Fruit fly (Drosophila melanogaster) whole organism, prepupa: Measurements from ENCODE around the gene CG32192.

ENCODE experiments used
- CG10669 ChIP-seq: fragments of 200-800 bp; sonication (Bioruptor generic); optimal IDR thresholded peaks from 3 replicates; lab custom pipeline; 2018; ENCODE audit warnings: missing biosample characterization, mild to moderate bottlenecking, missing genetic modification characterization, moderate library complexity
- CG11294 ChIP-seq: fragments of 200-800 bp; sonication (Bioruptor generic); IDR thresholded peaks from 2 replicates; pipeline ENCODE4 v1.3.6; 2022; ENCODE audit warnings: missing biosample characterization, missing genetic modification characterization
- CG16779 ChIP-seq: fragments of 200-800 bp; sonication (Bioruptor generic); optimal IDR thresholded peaks from 3 replicates; lab custom pipeline; 2017; ENCODE audit warnings: missing biosample characterization, mild to moderate bottlenecking, missing genetic modification characterization
- CG34406 ChIP-seq: fragments of 200-800 bp; sonication (Bioruptor generic); optimal IDR thresholded peaks from 3 replicates; lab custom pipeline; 2016; ENCODE audit warnings: missing biosample characterization, missing genetic modification characterization
- CG3919 ChIP-seq: fragments of 200-800 bp; sonication (Bioruptor generic); optimal IDR thresholded peaks from 3 replicates; lab custom pipeline; 2016; ENCODE audit warnings: missing biosample characterization, missing genetic modification characterization
- CG6792 ChIP-seq: fragments of 200-800 bp; sonication (Bioruptor generic); optimal IDR thresholded peaks from 3 replicates; lab custom pipeline; 2016; ENCODE audit warnings: missing biosample characterization, missing genetic modification characterization
- CG8119 ChIP-seq: fragments of 200-800 bp; sonication (Bioruptor generic); IDR thresholded peaks from 3 replicates; pipeline ENCODE4 v1.3.6; 2022; ENCODE audit warnings: missing biosample characterization, missing genetic modification characterization
- Met ChIP-seq: fragments of 200-800 bp; sonication (Bioruptor generic); optimal IDR thresholded peaks from 3 replicates; lab custom pipeline; 2016; ENCODE audit warnings: missing biosample characterization, missing genetic modification characterization
- OdsH ChIP-seq: fragments of 200-800 bp; sonication (Bioruptor generic); optimal IDR thresholded peaks from 3 replicates; lab custom pipeline; 2016; ENCODE audit warnings: missing biosample characterization, missing genetic modification characterization
- Smox ChIP-seq: fragments of 200-800 bp; sonication (Bioruptor generic); optimal IDR thresholded peaks from 3 replicates; lab custom pipeline; 2016; ENCODE audit warnings: missing biosample characterization, missing genetic modification characterization
- acj6 ChIP-seq: fragments of 200-800 bp; sonication (Bioruptor generic); optimal IDR thresholded peaks from 3 replicates; lab custom pipeline; 2016; ENCODE audit warnings: missing biosample characterization, missing genetic modification characterization
- esn ChIP-seq: fragments of 200-800 bp; sonication (Bioruptor generic); optimal IDR thresholded peaks from 2 replicates; lab custom pipeline; 2016; ENCODE audit warnings: missing biosample characterization, mild to moderate bottlenecking, missing genetic modification characterization, moderate library complexity
- salr ChIP-seq, 2 experiments: fragments of 200-800 bp; sonication (Bioruptor generic); optimal IDR thresholded peaks; 3 replicates each; lab custom pipeline; 2016 to 2018; ENCODE audit warnings: missing biosample characterization in 2 of 2, missing genetic modification characterization in 2 of 2, mild to moderate bottlenecking in 1 of 2
- topi ChIP-seq: fragments of 200-800 bp; sonication (Bioruptor generic); optimal IDR thresholded peaks from 3 replicates; lab custom pipeline; 2016; ENCODE audit warnings: missing biosample characterization, missing genetic modification characterization

DNA sequence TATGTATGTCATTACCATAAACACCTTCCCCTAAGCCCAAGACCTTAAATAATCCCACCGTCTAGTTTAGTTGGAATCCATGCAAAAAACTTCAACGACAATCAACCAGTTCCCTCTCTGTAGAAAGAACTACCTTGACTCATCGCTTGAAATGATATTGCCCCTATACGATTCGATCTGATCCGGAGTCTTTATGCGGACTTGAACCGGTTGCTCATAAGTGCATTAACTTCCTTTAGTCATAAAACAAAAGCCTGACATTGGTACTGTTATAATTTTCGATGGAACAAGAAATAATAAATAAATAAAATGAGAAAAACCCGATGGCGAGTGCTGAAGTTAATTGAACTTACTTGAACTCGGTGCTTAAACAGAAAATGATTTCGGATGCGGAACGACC lies 42.6 kb upstream of the CG32192 start:
- TF ChIP-seq CG6792 (GFP tag; lab: Kevin White, UChicago) (no peak), CG16779 (tag; lab: Kevin White, UChicago) (no peak), salr (GFP tag; optimal IDR thresholded peaks at IDR 0.05; lab: Kevin White, UChicago) (no peak), CG11294 (GFP tag; lab: Robert Waterston, UW) (no peak), CG8119 (GFP tag; lab: Robert Waterston, UW) (no peak), OdsH (GFP tag; lab: Kevin White, UChicago) (no peak), esn (GFP tag; lab: Kevin White, UChicago) (no peak), Met (no peak), CG10669 (GFP tag; lab: Kevin White, UChicago) (no peak), CG3919 (GFP tag; lab: Kevin White, UChicago) (no peak), Smox (no peak), acj6 (GFP tag; lab: Kevin White, UChicago) (no peak), CG34406 (GFP tag; lab: Kevin White, UChicago) (no peak), topi (GFP tag; lab: Kevin White, UChicago) (no peak)
